Fruit fly (Drosophila melanogaster) whole organism, embryonic: ENCODE data around the gene Lim1.

Source experiments
- Blimp-1 ChIP-seq: fragments of 200-800 bp; sonication (Bioruptor generic); optimal IDR thresholded peaks from 3 replicates; lab custom pipeline; 2018; ENCODE audit warnings: missing biosample characterization, missing genetic modification characterization, mild to moderate bottlenecking, moderate library complexity, missing genetic modification reagents
- CG10147 ChIP-seq: fragments of 200-800 bp; sonication (Bioruptor generic); optimal IDR thresholded peaks from 2 replicates; lab custom pipeline; 2019; ENCODE audit warnings: missing biosample characterization, mild to moderate bottlenecking, missing genetic modification characterization, moderate library complexity
- CG10209 ChIP-seq: fragments of 200-800 bp; sonication (Bioruptor generic); optimal IDR thresholded peaks from 3 replicates; lab custom pipeline; 2017; ENCODE audit warnings: missing biosample characterization, mild to moderate bottlenecking, missing genetic modification characterization, missing genetic modification reagents
- CG10321 ChIP-seq: fragments of 200-800 bp; sonication (Bioruptor generic); IDR thresholded peaks from 2 replicates; pipeline ENCODE4 v1.3.6; 2022; ENCODE audit warnings: missing biosample characterization, missing genetic modification characterization
- CG12155 ChIP-seq: fragments of 200-800 bp; sonication (Bioruptor generic); optimal IDR thresholded peaks from 3 replicates; lab custom pipeline; 2016; ENCODE audit warnings: missing biosample characterization, missing genetic modification characterization
- CG12769 ChIP-seq: fragments of 200-800 bp; sonication (Bioruptor generic); optimal IDR thresholded peaks from 2 replicates; lab custom pipeline; 2019; ENCODE audit warnings: missing biosample characterization, mild to moderate bottlenecking, missing genetic modification characterization, moderate library complexity
- CG13624 ChIP-seq: fragments of 200-800 bp; sonication (Bioruptor generic); optimal IDR thresholded peaks from 2 replicates; lab custom pipeline; 2016; ENCODE audit warnings: missing biosample characterization, missing genetic modification characterization
- CG13775 ChIP-seq: fragments of 200-800 bp; sonication (Bioruptor generic); optimal IDR thresholded peaks from 3 replicates; lab custom pipeline; 2017; ENCODE audit warnings: missing biosample characterization, mild to moderate bottlenecking, missing genetic modification characterization
- CG14667 ChIP-seq: fragments of 200-800 bp; sonication (Bioruptor generic); IDR thresholded peaks from 2 replicates; pipeline ENCODE4 v1.3.6; 2022; ENCODE audit warnings: missing biosample characterization, missing genetic modification characterization
- CG14860 ChIP-seq: fragments of 200-800 bp; sonication (Bioruptor generic); IDR thresholded peaks from 3 replicates; pipeline ENCODE4 v1.3.6; 2022; ENCODE audit warnings: missing biosample characterization, missing genetic modification characterization; ENCODE audit not compliant: partially characterized antibody
- CG1603 ChIP-seq: fragments of 200-800 bp; sonication (Bioruptor generic); optimal IDR thresholded peaks from 2 replicates; lab custom pipeline; 2019; ENCODE audit warnings: missing biosample characterization, mild to moderate bottlenecking, missing genetic modification characterization, moderate library complexity
- CG2712 ChIP-seq: fragments of 200-800 bp; optimal IDR thresholded peaks from 3 replicates; lab custom pipeline; 2019; ENCODE audit warnings: missing biosample characterization, mild to moderate bottlenecking, missing genetic modification characterization, moderate library complexity
- CG3163 ChIP-seq: fragments of 200-800 bp; sonication (Bioruptor generic); optimal IDR thresholded peaks from 3 replicates; lab custom pipeline; 2016; ENCODE audit warnings: missing biosample characterization, missing genetic modification characterization
- CG3407 ChIP-seq: fragments of 200-800 bp; sonication (Bioruptor generic); optimal IDR thresholded peaks from 2 replicates; lab custom pipeline; 2018; ENCODE audit warnings: missing biosample characterization, mild to moderate bottlenecking, missing genetic modification characterization
- CG4617 ChIP-seq: fragments of 200-800 bp; sonication (Bioruptor generic); optimal IDR thresholded peaks from 3 replicates; lab custom pipeline; 2016; ENCODE audit warnings: missing biosample characterization, missing genetic modification characterization, borderline replicate concordance
- CG6683 ChIP-seq: fragments of 200-800 bp; sonication (Bioruptor generic); optimal IDR thresholded peaks from 2 replicates; lab custom pipeline; 2017; ENCODE audit warnings: missing biosample characterization, mild to moderate bottlenecking, missing genetic modification characterization, missing genetic modification reagents
- CG6765 ChIP-seq: fragments of 200-800 bp; sonication (Bioruptor generic); optimal IDR thresholded peaks from 3 replicates; lab custom pipeline; 2017; ENCODE audit warnings: missing biosample characterization, mild to moderate bottlenecking, missing genetic modification characterization
- CG7556 ChIP-seq: fragments of 200-800 bp; sonication (Bioruptor generic); optimal IDR thresholded peaks from 2 replicates; lab custom pipeline; 2017; ENCODE audit warnings: missing biosample characterization, mild to moderate bottlenecking, missing genetic modification characterization
- CG7839 ChIP-seq: fragments of 200-800 bp; sonication (Bioruptor generic); optimal IDR thresholded peaks from 3 replicates; lab custom pipeline; 2018; ENCODE audit warnings: missing biosample characterization, mild to moderate bottlenecking, missing genetic modification characterization, moderate library complexity
- CG8388 ChIP-seq: fragments of 200-800 bp; sonication (Bioruptor generic); optimal IDR thresholded peaks from 2 replicates; lab custom pipeline; 2019; ENCODE audit warnings: missing biosample characterization, mild to moderate bottlenecking, missing genetic modification characterization, moderate library complexity
- D19B ChIP-seq: fragments of 200-800 bp; sonication (Bioruptor generic); optimal IDR thresholded peaks from 2 replicates; lab custom pipeline; 2017; ENCODE audit warnings: missing biosample characterization, mild to moderate bottlenecking, missing genetic modification characterization
- Deaf1 ChIP-seq: fragments of 200-800 bp; optimal IDR thresholded peaks from 3 replicates; lab custom pipeline; 2019; ENCODE audit warnings: missing biosample characterization, mild to moderate bottlenecking, missing genetic modification characterization, moderate library complexity
- Dfd ChIP-seq, 2 experiments: fragments of >200 bp; optimal IDR thresholded peaks; 2 replicates each; lab custom pipeline; 2017; ENCODE audit warnings: missing biosample characterization in 2 of 2, missing genetic modification characterization in 2 of 2
- E2f2 ChIP-seq: fragments of 200-800 bp; sonication (Bioruptor generic); IDR thresholded peaks from 2 replicates; pipeline ENCODE4 v1.3.6; 2022; ENCODE audit warnings: missing biosample characterization, missing genetic modification characterization
- Fer3 ChIP-seq: fragments of 200-800 bp; sonication (Bioruptor generic); optimal IDR thresholded peaks from 2 replicates; lab custom pipeline; 2018; ENCODE audit warnings: missing biosample characterization, mild to moderate bottlenecking, missing genetic modification characterization, moderate library complexity
- Hand ChIP-seq: fragments of 200-800 bp; sonication (Bioruptor generic); optimal IDR thresholded peaks from 2 replicates; lab custom pipeline; 2017; ENCODE audit warnings: mild to moderate bottlenecking, missing biosample characterization, missing genetic modification reagents, missing genetic modification characterization
- Lim3 ChIP-seq: fragments of 200-800 bp; sonication (Bioruptor generic); IDR thresholded peaks from 2 replicates; pipeline ENCODE4 v1.3.6; 2022; ENCODE audit warnings: missing biosample characterization, missing genetic modification characterization
- Lpt ChIP-seq: fragments of >200 bp; optimal IDR thresholded peaks from 2 replicates; lab custom pipeline; 2018; ENCODE audit warnings: missing biosample characterization, missing genetic modification characterization
- Med ChIP-seq: fragments of 200-800 bp; sonication (Bioruptor generic); peaks from one replicate; lab custom pipeline; 2016; ENCODE audit warnings: missing biosample characterization, missing genetic modification characterization, mild to moderate bottlenecking, inconsistent platforms, moderate library complexity
- NC2α ChIP-seq: fragments of 200-800 bp; sonication (Bioruptor generic); optimal IDR thresholded peaks from 2 replicates; lab custom pipeline; 2016; ENCODE audit warnings: missing biosample characterization, missing genetic modification characterization
- Oli ChIP-seq: fragments of 200-800 bp; sonication (Bioruptor generic); optimal IDR thresholded peaks from 2 replicates; lab custom pipeline; 2018; ENCODE audit warnings: missing biosample characterization, mild to moderate bottlenecking, missing genetic modification characterization, moderate library complexity
- Poxn ChIP-seq: fragments of 200-800 bp; sonication (Bioruptor generic); IDR thresholded peaks from 2 replicates; pipeline ENCODE4 v1.3.6; 2022; ENCODE audit warnings: missing biosample characterization, missing genetic modification characterization
- YL-1 ChIP-seq: fragments of 200-800 bp; sonication (Bioruptor generic); optimal IDR thresholded peaks from 3 replicates; lab custom pipeline; 2017; ENCODE audit warnings: missing biosample characterization, mild to moderate bottlenecking, missing genetic modification characterization
- ara ChIP-seq: fragments of 200-800 bp; sonication (Bioruptor generic); IDR thresholded peaks from 2 replicates; pipeline ENCODE4 v1.3.6; 2022; ENCODE audit warnings: missing biosample characterization, missing genetic modification characterization
- bigmax ChIP-seq: fragments of 200-800 bp; sonication (Bioruptor generic); optimal IDR thresholded peaks from 2 replicates; lab custom pipeline; 2018; ENCODE audit warnings: missing biosample characterization, mild to moderate bottlenecking, missing genetic modification characterization
- bowl ChIP-seq: fragments of 200-800 bp; sonication (Bioruptor generic); IDR thresholded peaks from 2 replicates; pipeline ENCODE4 v1.3.6; 2022; ENCODE audit warnings: missing biosample characterization, missing genetic modification characterization
- br ChIP-seq: fragments of >200 bp; optimal IDR thresholded peaks from 2 replicates; lab custom pipeline; 2017
- ftz-f1 ChIP-seq: fragments of 200-800 bp; sonication (Bioruptor generic); optimal IDR thresholded peaks from 2 replicates; lab custom pipeline; 2016; ENCODE audit warnings: missing biosample characterization, missing genetic modification characterization
- gcm ChIP-seq: fragments of 200-800 bp; sonication (Bioruptor generic); optimal IDR thresholded peaks from 2 replicates; lab custom pipeline; 2019; ENCODE audit warnings: missing biosample characterization, mild to moderate bottlenecking, missing genetic modification characterization, moderate library complexity
- hb ChIP-seq: fragments of 200-800 bp; sonication (Bioruptor generic); IDR thresholded peaks from 3 replicates; pipeline ENCODE4 v1.3.6; 2022; ENCODE audit warnings: missing biosample characterization, missing genetic modification characterization; ENCODE audit not compliant: partially characterized antibody
- ind ChIP-seq: fragments of 200-800 bp; sonication (Bioruptor generic); optimal IDR thresholded peaks from 3 replicates; lab custom pipeline; 2016; ENCODE audit warnings: missing biosample characterization, missing genetic modification characterization
- kah ChIP-seq: fragments of 200-800 bp; sonication (Bioruptor generic); optimal IDR thresholded peaks from 2 replicates; lab custom pipeline; 2018; ENCODE audit warnings: missing biosample characterization, mild to moderate bottlenecking, missing genetic modification characterization
- mld ChIP-seq: fragments of 200-800 bp; sonication (Bioruptor generic); IDR thresholded peaks from 3 replicates; pipeline ENCODE4 v1.3.6; 2022; ENCODE audit warnings: missing biosample characterization, missing genetic modification characterization; ENCODE audit not compliant: partially characterized antibody
- nom ChIP-seq: fragments of 200-800 bp; sonication (Bioruptor generic); optimal IDR thresholded peaks from 2 replicates; lab custom pipeline; 2017; ENCODE audit warnings: missing biosample characterization, missing genetic modification characterization, mild to moderate bottlenecking, moderate library complexity, missing genetic modification reagents
- org-1 ChIP-seq: fragments of 200-800 bp; sonication (Bioruptor generic); optimal IDR thresholded peaks from 2 replicates; lab custom pipeline; 2017; ENCODE audit warnings: missing biosample characterization, missing genetic modification characterization
- ranshi ChIP-seq: fragments of 200-800 bp; sonication (Bioruptor generic); IDR thresholded peaks from 2 replicates; pipeline ENCODE4 v1.3.6; 2022; ENCODE audit warnings: missing biosample characterization, missing genetic modification characterization
- row ChIP-seq: fragments of 200-800 bp; sonication (Bioruptor generic); IDR thresholded peaks from 3 replicates; pipeline ENCODE4 v1.3.6; 2022; ENCODE audit warnings: missing biosample characterization, missing genetic modification characterization
- sna ChIP-seq: fragments of 200-800 bp; sonication (Bioruptor generic); IDR thresholded peaks from 2 replicates; pipeline ENCODE4 v1.3.6; 2022; ENCODE audit warnings: missing biosample characterization, missing genetic modification characterization; ENCODE audit not compliant: partially characterized antibody
- toy ChIP-seq: fragments of 200-800 bp; sonication (Bioruptor generic); IDR thresholded peaks from 2 replicates; pipeline ENCODE4 v1.3.6; 2022; ENCODE audit warnings: missing biosample characterization, missing genetic modification characterization
- zen2 ChIP-seq: fragments of 200-800 bp; sonication (Bioruptor generic); IDR thresholded peaks from 3 replicates; pipeline ENCODE4 v1.3.6; 2022; ENCODE audit warnings: missing biosample characterization, missing genetic modification characterization; ENCODE audit not compliant: partially characterized antibody

Lim1 gene

dm6 chrX:8757775-8758363, 47.7 kb downstream of the Lim1 start (continued):
- TF ChIP-seq CG10209 (GFP tag; lab: Kevin White, UChicago) = no peak
- TF ChIP-seq Med (GFP tag; lab: Kevin White, UChicago) = peak; percentile 53
- peak; percentile 96 for TF ChIP-seq CG10321 (GFP tag; lab: Robert Waterston, UW)
- no peak for TF ChIP-seq CG14860 (GFP tag; lab: Robert Waterston, UW)
- no peak for TF ChIP-seq Lim3 (GFP tag; lab: Robert Waterston, UW)
- TF ChIP-seq toy = no peak
- TF ChIP-seq kah (GFP tag; lab: Kevin White, UChicago) = no peak
- peak; percentile 86 for TF ChIP-seq Deaf1 (tag; lab: Kevin White, UChicago)
- no peak for TF ChIP-seq Fer3 (tag; lab: Kevin White, UChicago)
- TF ChIP-seq D19B = no peak
- peak; percentile 50; the same call in 2 of the 3 replicates for TF ChIP-seq zen2 (GFP tag; lab: Robert Waterston, UW)
- TF ChIP-seq nom (GFP tag; lab: Kevin White, UChicago) = no peak
- TF ChIP-seq CG12155 (GFP tag; lab: Kevin White, UChicago) = no peak
- no peak for TF ChIP-seq ara (GFP tag; lab: Robert Waterston, UW)
- TF ChIP-seq CG13775 = no peak
- no peak for TF ChIP-seq CG7556 (GFP tag; lab: Kevin White, UChicago)
- no peak for TF ChIP-seq mld (GFP tag; lab: Robert Waterston, UW)
- no peak for TF ChIP-seq CG14667 (GFP tag; lab: Robert Waterston, UW)
- TF ChIP-seq bowl (GFP tag; lab: Robert Waterston, UW) = no peak
- TF ChIP-seq bigmax = no peak
- TF ChIP-seq CG6765 (GFP tag; lab: Kevin White, UChicago) = no peak

- TF ChIP-seq CG12769 (tag; lab: Kevin White, UChicago) = no peak
- peak; percentile 0 for TF ChIP-seq CG8388
- TF ChIP-seq zen2 (GFP tag; lab: Robert Waterston, UW) = no peak
- no peak for TF ChIP-seq CG3163
- TF ChIP-seq ftz-f1 (GFP tag; lab: Kevin White, UChicago) = no peak
- no peak for TF ChIP-seq Lpt (GFP tag; lab: Kevin White, UChicago)
- TF ChIP-seq row (GFP tag; lab: Robert Waterston, UW) = peak; percentile 55
- no peak for TF ChIP-seq ranshi (GFP tag; lab: Robert Waterston, UW)
- no peak for TF ChIP-seq NC2α (GFP tag; lab: Kevin White, UChicago)
- no peak for TF ChIP-seq org-1 (GFP tag; lab: Kevin White, UChicago)
- no peak for TF ChIP-seq CG10147 (GFP tag; lab: Kevin White, UChicago)
- TF ChIP-seq CG7839 (tag; lab: Kevin White, UChicago) = peak; percentile 9
- no peak for TF ChIP-seq CG3407 (GFP tag; lab: Kevin White, UChicago)
- peak; percentile 51 for TF ChIP-seq CG1603
- no peak for TF ChIP-seq Hand (GFP tag; lab: Kevin White, UChicago)
- TF ChIP-seq CG2712 = peak; percentile 39
- TF ChIP-seq Poxn (GFP tag; lab: Robert Waterston, UW) = no peak
- no peak for TF ChIP-seq hb (GFP tag; lab: Robert Waterston, UW)
- no peak for TF ChIP-seq br (lab: Kevin White, UChicago)
- TF ChIP-seq CG4617 (GFP tag; lab: Kevin White, UChicago) = no peak
- no peak for TF ChIP-seq sna (GFP tag; lab: Robert Waterston, UW)
- TF ChIP-seq gcm (GFP tag; lab: Kevin White, UChicago) = no peak
- no peak for TF ChIP-seq Dfd (GFP tag; optimal IDR thresholded peaks at IDR 0.05; lab: Kevin White, UChicago)
- no peak for TF ChIP-seq CG6683
- TF ChIP-seq ind (GFP tag; lab: Kevin White, UChicago) = no peak
- TF ChIP-seq E2f2 (GFP tag; lab: Robert Waterston, UW) = no peak
- TF ChIP-seq YL-1 (GFP tag; lab: Kevin White, UChicago) = no peak
- no peak for TF ChIP-seq CG13624 (GFP tag; lab: Kevin White, UChicago)
- TF ChIP-seq Blimp-1 (GFP tag; lab: Kevin White, UChicago) = peak; percentile 2
- TF ChIP-seq Oli = peak; percentile 22
Observed at dm6 chrX:8755352-8755751, 50.3 kb downstream of the Lim1 start.
